Fruit fly (Drosophila melanogaster): ENCODE results near the gene Uqcc1.

Uqcc1 gene

dm6 chr3L:6957753-6958420, at the start of gene Uqcc1, which contains the start of gene Surf1 (continued):
- TF ChIP-seq unc-4 (GFP tag; IDR thresholded peaks at IDR 0.05; ENCODE audit: partially characterized antibody) = no peak
- TF ChIP-seq D (optimal IDR thresholded peaks at IDR 0.05) = no peak
- no peak for TF ChIP-seq D (GFP tag; optimal IDR thresholded peaks at IDR 0.05)
- no peak for TF ChIP-seq luna (GFP tag; optimal IDR thresholded peaks at IDR 0.05)
- TF ChIP-seq ftz-f1 (GFP tag; optimal IDR thresholded peaks at IDR 0.05) = no peak
- no peak for TF ChIP-seq ewg (GFP tag; optimal IDR thresholded peaks at IDR 0.05)
- TF ChIP-seq MESR4 (GFP tag; optimal IDR thresholded peaks at IDR 0.05) = peak; percentile 51
- TF ChIP-seq CG12769 (tag; optimal IDR thresholded peaks at IDR 0.05) = no peak
- no peak for TF ChIP-seq CG3995 (GFP tag; optimal IDR thresholded peaks at IDR 0.05)
- TF ChIP-seq CG6683 (GFP tag; optimal IDR thresholded peaks at IDR 0.05) = no peak
- TF ChIP-seq CG12391 (tag; optimal IDR thresholded peaks at IDR 0.05) = peak; percentile 3
- no peak for TF ChIP-seq chif (GFP tag; optimal IDR thresholded peaks at IDR 0.05)
- no peak for TF ChIP-seq CG10543 (GFP tag; optimal IDR thresholded peaks at IDR 0.05)
- TF ChIP-seq Lpt (GFP tag; optimal IDR thresholded peaks at IDR 0.05) = no peak
- no peak for TF ChIP-seq Dll (GFP tag; IDR thresholded peaks at IDR 0.05; ENCODE audit: partially characterized antibody)
- no peak for TF ChIP-seq slou (GFP tag; optimal IDR thresholded peaks at IDR 0.05)
- TF ChIP-seq ara (GFP tag; IDR thresholded peaks at IDR 0.05) = no peak
- TF ChIP-seq ato (GFP tag; IDR thresholded peaks at IDR 0.05; ENCODE audit: partially characterized antibody) = no peak; the same call in 1 of the 2 replicates
- TF ChIP-seq jigr1 (GFP tag; IDR thresholded peaks at IDR 0.05) = no peak
- TF ChIP-seq Ravus (GFP tag; IDR thresholded peaks at IDR 0.05) = no peak
- TF ChIP-seq Spps (tag; optimal IDR thresholded peaks at IDR 0.05) = no peak
- TF ChIP-seq Myb (GFP tag; optimal IDR thresholded peaks at IDR 0.05) = no peak
- no peak for TF ChIP-seq wor (GFP tag; IDR thresholded peaks at IDR 0.05)
- TF ChIP-seq tap (tag; optimal IDR thresholded peaks at IDR 0.05) = no peak
- no peak for TF ChIP-seq CG15514 (GFP tag; optimal IDR thresholded peaks at IDR 0.05)
- TF ChIP-seq Camta (GFP tag; optimal IDR thresholded peaks at IDR 0.05) = no peak
- TF ChIP-seq nmo (GFP tag; optimal IDR thresholded peaks at IDR 0.05) = peak; percentile 1
- TF ChIP-seq unpg (GFP tag; optimal IDR thresholded peaks at IDR 0.05) = no peak
- TF ChIP-seq maf-S (GFP tag; optimal IDR thresholded peaks at IDR 0.05) = no peak
- TF ChIP-seq CG4360 (GFP tag; IDR thresholded peaks at IDR 0.05) = no peak
- no peak for TF ChIP-seq ac (GFP tag; optimal IDR thresholded peaks at IDR 0.05)
- no peak for TF ChIP-seq CG12236 (GFP tag; optimal IDR thresholded peaks at IDR 0.05)
- TF ChIP-seq CG1647 (GFP tag; optimal IDR thresholded peaks at IDR 0.05) = no peak
- no peak for TF ChIP-seq Hand (GFP tag; optimal IDR thresholded peaks at IDR 0.05)
- TF ChIP-seq CG9797 (GFP tag; optimal IDR thresholded peaks at IDR 0.05) = peak; percentile 62

- peak; percentile 42 for TF ChIP-seq Blimp-1 (GFP tag; optimal IDR thresholded peaks at IDR 0.05)
- TF ChIP-seq Oli (tag; optimal IDR thresholded peaks at IDR 0.05) = peak; percentile 4
- peak; percentile 30 for TF ChIP-seq gem (tag; optimal IDR thresholded peaks at IDR 0.05)
- TF ChIP-seq Sox102F (GFP tag; optimal IDR thresholded peaks at IDR 0.05) = peak; percentile 51
- peak in 1 of 2 experiments; percentile 6 for TF ChIP-seq Hr51 (GFP tag; optimal IDR thresholded peaks at IDR 0.05)
- TF ChIP-seq bsh (GFP tag; optimal IDR thresholded peaks at IDR 0.05) = peak in 1 of 2 experiments; percentile 25
- no peak for TF ChIP-seq CG2889 (GFP tag; IDR thresholded peaks at IDR 0.05)
- no peak for TF ChIP-seq CG10959 (GFP tag; IDR thresholded peaks at IDR 0.05)
These were observed 48.5 kb upstream of the Uqcc1 start for dm6 chr3L:7006421-7006820.
